Worm (Caenorhabditis elegans): ENCODE results near the gene B0035.22.

- TF ChIP-seq dmd-4 (tag; optimal IDR thresholded peaks at IDR 0.05) (no peak), skn-1 (tag; optimal IDR thresholded peaks at IDR 0.05) (peak; percentile 23), mdl-1 (tag; optimal IDR thresholded peaks at IDR 0.05) (no peak), ceh-16 (tag; optimal IDR thresholded peaks at IDR 0.05) (no peak), sma-9 (GFP tag; optimal IDR thresholded peaks at IDR 0.05) (peak; percentile 20), sma-9 (tag; optimal IDR thresholded peaks at IDR 0.05) (no peak), ZK546.5 (tag; optimal IDR thresholded peaks at IDR 0.05) (no peak), nhr-21 (tag; optimal IDR thresholded peaks at IDR 0.05) (no peak)
These were observed 26.0 kb upstream of the B0035.22 start for ce11 chrIV:11288965-11289364.
